Worm (Caenorhabditis elegans) whole organism, dauer: ENCODE data around the gene vps-2.

ENCODE experiments used
- unc-62 ChIP-seq: sonication (generic microtip); optimal IDR thresholded peaks from 2 replicates; lab custom pipeline; 2017; ENCODE audit warnings: missing biosample characterization, missing genetic modification reagents, missing genetic modification characterization

Gene vps-2

ce11 chrII:12729952-12730351 is 38.1 kb downstream of the vps-2 start:
- no peak for TF ChIP-seq unc-62

DNA sequence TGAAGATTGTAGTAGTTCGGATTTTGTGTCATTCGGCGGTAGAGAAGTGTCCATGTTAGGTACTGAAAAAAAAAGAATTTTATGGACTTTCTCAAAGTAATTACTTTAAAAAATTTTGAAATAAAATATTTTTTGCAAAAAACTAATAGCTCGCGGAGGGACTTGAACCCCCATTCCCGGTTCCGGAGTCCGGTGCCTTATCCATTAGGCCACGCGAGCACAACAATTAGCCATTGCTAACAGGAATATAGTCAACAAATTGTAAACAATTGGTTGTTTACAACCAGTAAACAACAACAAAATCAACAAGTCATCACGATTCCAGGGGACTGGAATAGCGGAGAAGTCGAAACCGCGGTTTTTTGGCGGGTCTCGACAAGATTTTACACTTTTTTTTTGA is 39.4 kb downstream of the vps-2 start:
- no peak for TF ChIP-seq unc-62

ce11 chrII:12727871-12728270 is 40.1 kb downstream of the vps-2 start:
- no peak for TF ChIP-seq unc-62

ce11 chrII:12726704-12727103 is 41.3 kb downstream of the vps-2 start:
- TF ChIP-seq unc-62 = no peak

ce11 chrII:12722685-12723287 is 45.2 kb downstream of the vps-2 start:
- no peak for TF ChIP-seq unc-62

DNA sequence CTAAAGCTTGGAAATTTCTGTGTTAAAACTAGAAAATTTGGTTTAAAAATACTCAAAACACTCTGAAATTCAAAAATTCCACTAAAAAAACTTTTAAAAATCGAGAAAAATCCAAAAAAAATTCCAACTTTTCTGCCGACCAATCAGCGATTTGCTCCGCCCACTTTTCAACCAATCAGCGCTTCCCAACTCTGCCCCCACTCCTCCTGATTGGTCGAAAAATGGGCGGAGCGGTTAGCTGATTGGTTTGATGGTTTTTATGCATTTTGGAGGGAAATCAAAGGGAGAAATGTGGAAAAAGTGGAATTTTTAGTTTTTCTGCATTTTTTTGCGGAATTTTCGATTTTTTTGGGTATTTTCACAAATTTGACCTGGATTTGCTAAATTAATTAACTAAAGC is 46.0 kb downstream of the vps-2 start:
- no peak for TF ChIP-seq unc-62
